Fruit fly (Drosophila melanogaster) whole organism: ENCODE measurements around the gene Sirt4.

Experiments
- EcR ChIP-seq, 2 experiments: fragments of >200 bp; optimal IDR thresholded peaks; 2 replicates each; lab custom pipeline; 2017; ENCODE audit warnings: missing biosample characterization in 2 of 2, missing genetic modification characterization in 2 of 2, missing genetic modification reagents in 2 of 2
- psq ChIP-seq: fragments of >200 bp; optimal IDR thresholded peaks from 2 replicates; lab custom pipeline; 2017
- usp ChIP-seq: fragments of >200 bp; optimal IDR thresholded peaks from 2 replicates; lab custom pipeline; 2017; ENCODE audit warnings: missing biosample characterization, missing genetic modification characterization, mixed read lengths

DNA sequence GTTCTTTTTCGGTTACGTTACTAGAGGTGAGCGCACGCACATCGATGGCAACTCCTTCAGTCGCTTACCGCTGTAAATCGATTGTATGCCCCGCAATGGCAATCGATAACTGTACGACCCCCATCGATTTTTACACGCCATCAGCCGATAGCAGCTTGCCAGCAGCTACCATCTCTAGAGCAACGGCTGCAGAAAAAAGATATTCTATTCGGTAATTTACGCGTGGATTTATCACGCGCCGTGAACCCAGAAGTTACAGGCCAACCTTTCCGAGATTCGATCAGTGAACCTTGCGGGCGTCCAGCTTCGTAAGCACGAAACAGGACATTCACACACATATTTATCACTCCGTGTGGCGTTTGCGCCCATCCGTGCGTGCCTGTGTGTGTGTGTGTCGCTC is at the start of gene Sirt4, which contains the start of gene CG4119:
- TF ChIP-seq EcR (GFP tag; optimal IDR thresholded peaks at IDR 0.05; lab: Kevin White, UChicago) (no peak), usp (GFP tag; lab: Kevin White, UChicago) (no peak), psq (lab: Kevin White, UChicago) (no peak)
